Worm (Caenorhabditis elegans): ENCODE results near the gene flp-11.

flp-11 gene

DNA sequence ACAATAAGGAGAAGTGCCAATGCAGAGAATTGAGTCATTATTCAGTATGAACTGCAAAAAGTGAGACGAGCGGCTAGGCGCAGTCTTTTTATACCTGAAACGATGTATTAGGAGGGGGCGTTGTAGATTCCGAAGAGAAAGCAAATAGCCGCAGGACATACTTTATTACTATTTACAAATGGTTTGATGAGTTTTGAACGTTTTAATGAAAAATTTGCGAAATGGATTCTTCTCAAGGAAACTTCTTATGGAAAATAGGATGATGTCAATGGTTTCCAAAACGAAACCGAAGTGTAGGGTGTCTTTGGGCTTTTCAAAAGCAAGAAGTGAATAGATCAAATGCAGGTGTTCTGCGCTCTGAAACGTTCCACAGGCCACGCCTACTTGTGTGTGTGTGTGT is at the start of gene flp-11:
Gene flp-11, minus strand, starts transcription at position 101 of the 400 bp plus-strand sequence.
- no peak for TF ChIP-seq scrt-1 (GFP tag; IDR thresholded peaks at IDR 0.05)
- TF ChIP-seq sea-1 (GFP tag; conservative IDR thresholded peaks at IDR 0.05): no peak
- no peak for TF ChIP-seq hnd-1 (tag; optimal IDR thresholded peaks at IDR 0.05)
- TF ChIP-seq tbx-37 (GFP tag; conservative IDR thresholded peaks at IDR 0.05): no peak
- no peak for TF ChIP-seq tra-4 (tag; optimal IDR thresholded peaks at IDR 0.05)
- TF ChIP-seq hmg-4 (GFP tag; optimal IDR thresholded peaks at IDR 0.05): no peak

DNA sequence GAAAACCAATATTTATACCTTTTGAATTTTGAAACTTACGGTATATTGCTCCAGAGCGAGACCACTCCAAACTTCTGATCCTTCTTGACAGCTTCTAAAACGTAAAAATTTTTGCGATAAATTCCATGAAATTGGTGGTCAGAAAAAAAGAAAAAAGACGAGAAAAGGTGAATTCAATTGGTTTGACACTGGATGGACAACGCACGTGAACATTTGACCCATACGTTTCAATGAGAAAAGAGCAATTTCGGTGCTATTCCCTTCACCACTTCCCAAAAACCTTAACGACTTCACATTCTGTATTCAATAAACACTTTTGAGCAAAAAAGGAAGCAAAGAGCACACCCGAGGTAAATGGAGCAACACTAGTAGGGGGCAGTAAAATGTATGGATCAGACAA is 49.5 kb upstream of the flp-11 start, which contains the start of gene acc-3:
Gene acc-3, minus strand, starts transcription at position 101 of the 400 bp plus-strand sequence.
- no peak for TF ChIP-seq flt-1 (GFP tag; IDR thresholded peaks at IDR 0.05)
- TF ChIP-seq hmg-4 (GFP tag; optimal IDR thresholded peaks at IDR 0.05): no peak
- TF ChIP-seq scrt-1 (GFP tag; IDR thresholded peaks at IDR 0.05): no peak
- no peak for TF ChIP-seq ets-7 (tag; optimal IDR thresholded peaks at IDR 0.05)
- TF ChIP-seq aly-1 (tag; optimal IDR thresholded peaks at IDR 0.05): no peak
- no peak for TF ChIP-seq hmbx-1 (tag; optimal IDR thresholded peaks at IDR 0.05)
- no peak for TF ChIP-seq hnd-1 (tag; optimal IDR thresholded peaks at IDR 0.05)
- TF ChIP-seq B0310.2 (tag; optimal IDR thresholded peaks at IDR 0.05): no peak
- no peak for TF ChIP-seq ceh-36 (tag; optimal IDR thresholded peaks at IDR 0.05)
- TF ChIP-seq pes-1 (GFP tag; IDR thresholded peaks at IDR 0.05): no peak
- TF ChIP-seq F13C5.2 (tag; optimal IDR thresholded peaks at IDR 0.05): no peak

DNA sequence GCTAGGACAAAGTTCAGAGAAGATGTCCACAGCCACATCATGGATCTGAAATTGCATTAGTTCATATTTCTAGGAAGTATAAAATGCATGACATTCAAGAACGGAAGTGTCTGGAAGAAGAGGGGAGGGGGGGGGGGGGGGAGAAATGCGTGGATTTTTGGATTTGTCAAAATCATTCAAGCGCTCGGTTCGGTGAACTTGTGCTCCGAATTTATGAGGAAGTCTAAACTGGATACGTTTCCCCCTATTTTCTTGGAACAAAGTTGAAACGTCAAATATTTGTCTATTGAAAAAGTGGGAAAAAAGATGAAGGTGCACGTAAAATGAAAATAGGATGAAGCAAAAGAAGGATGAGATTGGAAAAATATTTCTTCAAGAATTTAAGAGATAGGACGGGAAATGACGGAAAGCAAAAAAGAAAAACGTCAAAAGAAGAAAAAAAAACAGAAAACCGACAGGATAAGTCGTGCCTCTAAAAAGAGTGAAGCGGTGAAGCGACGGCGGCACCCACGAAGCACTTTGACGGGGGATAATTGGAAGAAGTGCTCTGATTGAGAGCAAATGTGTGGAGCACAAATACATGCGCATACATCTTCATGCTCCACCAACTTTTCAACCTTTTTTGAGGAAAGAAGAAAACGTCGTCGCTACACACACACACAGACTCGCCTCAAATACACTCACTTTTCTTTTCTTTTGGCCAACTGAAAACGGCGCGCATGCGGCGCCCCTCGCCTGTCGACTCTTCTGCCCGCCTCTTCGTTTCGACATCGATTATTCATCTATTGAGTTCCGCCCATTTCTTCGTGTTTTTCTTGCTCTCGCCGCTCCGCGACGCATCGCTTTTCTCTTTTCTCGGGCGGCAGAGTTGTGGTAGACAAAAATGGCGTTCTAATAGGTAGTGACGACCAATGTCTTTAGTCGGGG is 42.9 kb upstream of the flp-11 start, which contains the start of gene F55D10.4:
Gene F55D10.4, minus strand, starts transcription at position 51 of the 927 bp plus-strand sequence.
- no peak for TF ChIP-seq ceh-13 (GFP tag; optimal IDR thresholded peaks at IDR 0.05)
- no peak for TF ChIP-seq ceh-36 (tag; optimal IDR thresholded peaks at IDR 0.05)

DNA sequence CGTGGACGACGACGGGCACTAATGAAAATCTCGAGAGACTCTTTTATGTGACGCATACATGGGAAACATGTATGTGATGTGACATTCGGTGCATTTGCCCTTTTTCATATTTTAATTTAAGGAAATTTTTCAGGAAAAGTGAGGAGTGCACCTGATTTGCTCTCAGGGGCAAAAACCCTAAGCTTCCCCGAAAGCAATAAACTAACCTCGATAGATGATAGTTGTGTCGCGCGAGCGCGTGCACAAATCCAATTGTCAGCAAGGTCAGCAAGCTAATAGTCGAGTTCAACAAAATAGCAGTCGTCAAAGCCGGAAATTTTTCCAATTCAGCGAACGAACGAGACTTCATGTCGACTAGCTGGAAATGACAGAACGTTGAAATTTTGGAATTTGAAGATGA is 40.2 kb upstream of the flp-11 start:
- TF ChIP-seq aly-1 (tag; optimal IDR thresholded peaks at IDR 0.05): no peak
- no peak for TF ChIP-seq tbx-37 (GFP tag; conservative IDR thresholded peaks at IDR 0.05)
- TF ChIP-seq hnd-1 (tag; optimal IDR thresholded peaks at IDR 0.05): no peak
- TF ChIP-seq hmbx-1 (tag; optimal IDR thresholded peaks at IDR 0.05): no peak
- no peak for TF ChIP-seq ets-7 (tag; optimal IDR thresholded peaks at IDR 0.05)
- TF ChIP-seq ceh-13 (GFP tag; optimal IDR thresholded peaks at IDR 0.05): no peak
- TF ChIP-seq hmg-4 (GFP tag; optimal IDR thresholded peaks at IDR 0.05): no peak
- TF ChIP-seq sea-1 (GFP tag; conservative IDR thresholded peaks at IDR 0.05): no peak
- no peak for TF ChIP-seq ama-1 (optimal IDR thresholded peaks at IDR 0.05)
- no peak for TF ChIP-seq F13C5.2 (tag; optimal IDR thresholded peaks at IDR 0.05)
- TF ChIP-seq tbx-11 (GFP tag; IDR thresholded peaks at IDR 0.05): no peak
- TF ChIP-seq flt-1 (GFP tag; IDR thresholded peaks at IDR 0.05): no peak
- no peak for TF ChIP-seq ceh-36 (tag; optimal IDR thresholded peaks at IDR 0.05)

DNA sequence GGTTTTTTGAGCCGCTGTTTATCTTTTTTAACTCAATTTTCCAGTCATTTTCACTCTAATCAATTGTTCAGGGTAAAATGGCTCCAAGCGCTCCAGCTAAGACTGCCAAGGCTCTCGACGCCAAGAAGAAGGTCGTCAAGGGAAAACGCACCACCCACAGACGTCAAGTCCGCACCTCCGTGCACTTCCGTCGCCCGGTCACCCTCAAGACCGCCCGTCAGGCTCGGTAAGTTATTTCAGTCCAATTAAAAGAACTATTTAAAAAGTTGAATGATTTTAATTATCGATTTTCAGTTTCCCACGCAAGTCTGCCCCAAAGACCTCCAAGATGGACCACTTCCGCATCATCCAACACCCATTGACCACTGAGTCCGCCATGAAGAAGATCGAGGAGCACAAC is 37.2 kb upstream of the flp-11 start, which contains the start of gene rpl-25.1:
Gene rpl-25.1, plus strand, starts transcription at position 72 of the 400 bp plus-strand sequence.
- TF ChIP-seq F13C5.2 (tag; optimal IDR thresholded peaks at IDR 0.05) (no peak), ceh-13 (GFP tag; optimal IDR thresholded peaks at IDR 0.05) (no peak), tra-4 (tag; optimal IDR thresholded peaks at IDR 0.05) (no peak), sea-1 (GFP tag; conservative IDR thresholded peaks at IDR 0.05) (no peak), aly-1 (tag; optimal IDR thresholded peaks at IDR 0.05) (no peak), ama-1 (optimal IDR thresholded peaks at IDR 0.05) (no peak), hmg-4 (GFP tag; optimal IDR thresholded peaks at IDR 0.05) (no peak)

DNA sequence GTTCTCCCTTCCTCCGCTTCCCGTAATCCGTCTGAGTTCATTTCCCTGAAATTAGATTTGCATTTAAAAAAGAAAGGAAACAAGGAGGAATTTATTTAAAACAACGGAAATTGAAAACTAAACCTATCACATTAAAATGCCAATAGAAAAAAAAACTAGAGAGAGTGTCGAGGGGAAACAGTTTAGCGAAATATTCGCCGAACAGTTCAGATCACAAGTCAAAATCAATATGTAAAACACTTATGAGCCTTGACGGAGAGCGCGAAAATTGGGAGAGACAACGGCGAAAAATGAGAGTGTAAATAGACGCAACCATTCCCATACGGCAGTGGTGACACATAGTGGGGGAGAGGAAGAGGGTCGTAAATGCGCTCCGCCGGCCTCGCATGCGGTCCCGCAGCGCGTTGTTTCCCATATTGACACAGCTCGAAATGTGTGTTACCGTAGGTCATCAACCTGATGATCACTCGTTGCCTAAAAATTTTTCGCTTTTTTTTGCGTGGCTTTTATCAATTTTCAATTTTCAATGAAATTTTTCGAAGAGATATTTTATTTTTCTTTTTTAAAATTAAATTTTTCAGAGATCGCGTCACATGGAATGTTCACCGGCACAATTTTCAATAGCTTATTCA is 33.9 kb upstream of the flp-11 start, which contains the start of the genes dnj-14 and glit-1:
Gene dnj-14, minus strand, starts transcription at position 51 of the 632 bp plus-strand sequence.
Gene glit-1, plus strand, starts transcription at position 582 of the 632 bp plus-strand sequence.
- TF ChIP-seq ets-7 (tag; optimal IDR thresholded peaks at IDR 0.05): no peak
- TF ChIP-seq B0310.2 (tag; optimal IDR thresholded peaks at IDR 0.05): no peak
- TF ChIP-seq hmg-4 (GFP tag; optimal IDR thresholded peaks at IDR 0.05): peak; percentile 80
- peak; percentile 63; the same call in 1 of the 2 replicates for TF ChIP-seq sea-1 (GFP tag; conservative IDR thresholded peaks at IDR 0.05)
- peak; percentile 46; the same call in 1 of the 2 replicates for TF ChIP-seq flt-1 (GFP tag; IDR thresholded peaks at IDR 0.05)
- no peak for TF ChIP-seq hmbx-1 (tag; optimal IDR thresholded peaks at IDR 0.05)
- TF ChIP-seq scrt-1 (GFP tag; IDR thresholded peaks at IDR 0.05): 0 out of 2 replicates have a peak, but pooled peaks have one; percentile 18
- peak; percentile 55 for TF ChIP-seq F13C5.2 (tag; optimal IDR thresholded peaks at IDR 0.05)
- no peak for TF ChIP-seq tbx-11 (GFP tag; IDR thresholded peaks at IDR 0.05)
- TF ChIP-seq aly-1 (tag; optimal IDR thresholded peaks at IDR 0.05): peak; percentile 23

DNA sequence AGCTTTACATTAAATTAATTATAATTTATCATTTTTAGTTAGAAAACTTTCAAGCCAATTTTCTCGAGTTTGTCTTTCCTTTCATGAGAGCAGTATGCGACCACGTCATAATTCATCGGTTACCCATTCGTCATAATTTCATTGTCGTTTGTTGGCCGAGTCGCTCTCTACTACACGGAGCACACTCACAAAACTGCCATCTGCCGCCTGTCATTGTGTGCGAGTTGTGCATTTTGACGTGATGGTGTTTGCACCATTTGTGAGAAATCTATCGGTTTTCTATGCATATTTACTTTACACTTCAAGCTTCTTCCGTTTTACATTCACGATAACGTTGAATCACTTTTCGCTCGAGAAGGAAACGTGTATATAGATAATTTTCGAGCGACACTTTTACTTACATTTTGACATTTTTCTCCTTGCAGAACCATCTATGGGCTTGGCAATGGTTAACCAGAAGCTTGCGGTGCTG is 28.9 kb upstream of the flp-11 start, which contains the start of gene dhhc-10:
Gene dhhc-10, plus strand, starts transcription at position 422 of the 472 bp plus-strand sequence.
- TF ChIP-seq F13C5.2 (tag; optimal IDR thresholded peaks at IDR 0.05): peak; percentile 47
- TF ChIP-seq tra-4 (tag; optimal IDR thresholded peaks at IDR 0.05): no peak

DNA sequence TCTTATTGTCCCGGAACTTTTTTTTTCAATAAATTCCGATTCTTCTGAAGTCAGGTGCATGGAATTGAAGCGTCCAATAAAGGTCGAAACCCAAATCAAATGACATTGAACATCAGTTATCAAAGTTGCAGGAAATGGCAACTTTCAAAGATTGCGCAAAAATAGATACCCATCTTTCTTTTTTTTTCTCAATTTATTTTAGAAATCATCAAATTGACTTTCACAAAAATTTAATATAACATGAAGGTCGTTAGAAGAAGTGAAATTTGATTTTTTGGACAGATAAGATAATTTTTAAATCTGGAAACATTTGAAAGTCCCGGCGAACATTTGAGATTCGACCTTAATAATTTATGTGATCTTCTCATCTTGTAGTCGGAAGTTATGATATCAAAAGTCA is 27.7 kb upstream of the flp-11 start:
- TF ChIP-seq ama-1 (optimal IDR thresholded peaks at IDR 0.05) (no peak), tra-4 (tag; optimal IDR thresholded peaks at IDR 0.05) (no peak), sea-1 (GFP tag; conservative IDR thresholded peaks at IDR 0.05) (no peak), tbx-37 (GFP tag; conservative IDR thresholded peaks at IDR 0.05) (no peak), ceh-36 (tag; optimal IDR thresholded peaks at IDR 0.05) (no peak), ets-7 (tag; optimal IDR thresholded peaks at IDR 0.05) (no peak), aly-1 (tag; optimal IDR thresholded peaks at IDR 0.05) (no peak), tbx-11 (GFP tag; IDR thresholded peaks at IDR 0.05) (no peak), hmbx-1 (tag; optimal IDR thresholded peaks at IDR 0.05) (no peak), B0310.2 (tag; optimal IDR thresholded peaks at IDR 0.05) (no peak), F13C5.2 (tag; optimal IDR thresholded peaks at IDR 0.05) (no peak), ceh-13 (GFP tag; optimal IDR thresholded peaks at IDR 0.05) (no peak), flt-1 (GFP tag; IDR thresholded peaks at IDR 0.05) (no peak)
